Fruit fly (Drosophila melanogaster): ENCODE results near the gene Jwa.

The Jwa gene

dm6 chr2L:18658108-18658507 lies 47.4 kb downstream of the Jwa start (continued):
- TF ChIP-seq CG3838 (GFP tag; optimal IDR thresholded peaks at IDR 0.05) (no peak), CG6791 (GFP tag; IDR thresholded peaks at IDR 0.05; ENCODE audit: partially characterized antibody) (no peak), CG14014 (GFP tag; IDR thresholded peaks at IDR 0.05) (no peak), Fer2 (tag; optimal IDR thresholded peaks at IDR 0.05) (peak; percentile 7), CG1529 (GFP tag; optimal IDR thresholded peaks at IDR 0.05) (no peak), lmd (GFP tag; IDR thresholded peaks at IDR 0.05) (no peak), CG11085 (GFP tag; IDR thresholded peaks at IDR 0.05) (no peak), CG1603 (tag; optimal IDR thresholded peaks at IDR 0.05) (no peak), pb (GFP tag; optimal IDR thresholded peaks at IDR 0.05) (no peak), Blimp-1 (GFP tag; optimal IDR thresholded peaks at IDR 0.05) (peak; percentile 36), onecut (GFP tag; IDR thresholded peaks at IDR 0.05) (no peak), p53 (GFP tag; optimal IDR thresholded peaks at IDR 0.05) (no peak), Pdp1 (GFP tag; optimal IDR thresholded peaks at IDR 0.05) (no peak), al (GFP tag; IDR thresholded peaks at IDR 0.05) (no peak), CG13775 (GFP tag; optimal IDR thresholded peaks at IDR 0.05) (no peak), pzg (GFP tag; optimal IDR thresholded peaks at IDR 0.05) (no peak), CG10267 (tag; optimal IDR thresholded peaks at IDR 0.05) (peak; percentile 24), CG13624 (GFP tag; optimal IDR thresholded peaks at IDR 0.05) (no peak), GATAe (GFP tag; conservative IDR thresholded peaks at IDR 0.05) (no peak), B-H2 (GFP tag; optimal IDR thresholded peaks at IDR 0.05) (no peak), CG34376 (GFP tag; optimal IDR thresholded peaks at IDR 0.05) (no peak), Sry-δ (GFP tag; optimal IDR thresholded peaks at IDR 0.05) (no peak), CG30403 (GFP tag; optimal IDR thresholded peaks at IDR 0.05) (peak; percentile 34), CG9797 (GFP tag; optimal IDR thresholded peaks at IDR 0.05) (no peak), CG8944 (GFP tag; optimal IDR thresholded peaks at IDR 0.05) (no peak), chn (GFP tag; optimal IDR thresholded peaks at IDR 0.05) (no peak), CG17186 (GFP tag; optimal IDR thresholded peaks at IDR 0.05) (no peak), CG5245 (GFP tag; optimal IDR thresholded peaks at IDR 0.05) (no peak), CG16779 (GFP tag; IDR thresholded peaks at IDR 0.05) (no peak), bsh (GFP tag; optimal IDR thresholded peaks at IDR 0.05) (no peak), CG12299 (tag; optimal IDR thresholded peaks at IDR 0.05) (no peak), kah (GFP tag; optimal IDR thresholded peaks at IDR 0.05) (no peak), scrt (GFP tag; optimal IDR thresholded peaks at IDR 0.05) (peak; percentile 12), Adf1 (GFP tag; IDR thresholded peaks at IDR 0.05) (no peak), CG3847 (GFP tag; IDR thresholded peaks at IDR 0.05) (no peak), Bdp1 (GFP tag; optimal IDR thresholded peaks at IDR 0.05) (no peak), Asciz (GFP tag; optimal IDR thresholded peaks at IDR 0.05) (no peak), lilli (GFP tag; optimal IDR thresholded peaks at IDR 0.05) (no peak), H15 (GFP tag; IDR thresholded peaks at IDR 0.05) (no peak), CG18599 (GFP tag; optimal IDR thresholded peaks at IDR 0.05) (peak; percentile 66), Fer1 (GFP tag; optimal IDR thresholded peaks at IDR 0.05) (peak; percentile 54), CG17612 (GFP tag; IDR thresholded peaks at IDR 0.05) (no peak), CG4707 (GFP tag; optimal IDR thresholded peaks at IDR 0.05) (no peak), fd102C (GFP tag; optimal IDR thresholded peaks at IDR 0.05) (no peak), lov (optimal IDR thresholded peaks at IDR 0.05) (no peak), lov (GFP tag; IDR thresholded peaks at IDR 0.05) (no peak), Hmx (GFP tag; optimal IDR thresholded peaks at IDR 0.05) (no peak), prd (optimal IDR thresholded peaks at IDR 0.05) (no peak), prd (GFP tag; IDR thresholded peaks at IDR 0.05) (no peak), Bteb2 (GFP tag; optimal IDR thresholded peaks at IDR 0.05) (no peak), ranshi (GFP tag; IDR thresholded peaks at IDR 0.05) (no peak), Fer3 (tag; optimal IDR thresholded peaks at IDR 0.05) (peak; percentile 14), CG15696 (tag; optimal IDR thresholded peaks at IDR 0.05) (no peak)

Measured in whole organism, embryonic.